Fruit fly (Drosophila melanogaster) whole organism, embryonic: ENCODE results near the gene CG4455.

Experiments used
- sr ChIP-seq: fragments of 200-800 bp; sonication (Bioruptor generic); IDR thresholded peaks from 3 replicates; pipeline ENCODE4 v1.3.6; 2022; ENCODE audit warnings: missing biosample characterization, missing genetic modification characterization
- tio ChIP-seq: fragments of 200-800 bp; sonication (Bioruptor generic); optimal IDR thresholded peaks from 2 replicates; lab custom pipeline; 2017; ENCODE audit warnings: missing biosample characterization, missing genetic modification characterization, inconsistent platforms

DNA sequence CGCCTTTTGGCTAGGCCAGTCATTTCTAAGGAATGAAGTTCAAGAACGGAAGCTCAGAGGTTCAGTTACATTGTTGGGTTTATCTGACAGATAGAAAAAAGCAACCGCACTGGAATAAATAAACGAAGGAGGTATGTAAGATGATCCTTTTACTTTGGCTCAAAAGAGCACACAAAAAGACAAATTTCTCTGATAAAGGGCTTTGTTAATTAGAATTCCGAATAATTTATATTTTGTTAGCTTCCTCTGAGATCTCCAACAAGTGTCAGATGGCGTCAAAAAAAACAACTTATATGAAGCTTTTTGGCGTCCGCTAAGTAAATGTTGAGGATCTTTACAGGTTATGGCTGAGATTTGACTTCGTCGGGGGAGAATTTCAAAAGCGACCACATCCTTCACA, 14.9 kb upstream of the CG4455 start, which contains the start of gene CG31817:
- TF ChIP-seq sr (GFP tag; lab: Robert Waterston, UW) (no peak), tio (no peak)
